Fruit fly (Drosophila melanogaster) whole organism, embryonic: ENCODE results near the gene CG13250.

Source experiments
- Atf-2 ChIP-seq: fragments of 200-800 bp; sonication (Bioruptor generic); optimal IDR thresholded peaks from 2 replicates; lab custom pipeline; 2016; ENCODE audit warnings: missing biosample characterization, missing genetic modification characterization
- CG11085 ChIP-seq: fragments of 200-800 bp; sonication (Bioruptor generic); IDR thresholded peaks from 2 replicates; pipeline ENCODE4 v1.3.6; 2022; ENCODE audit warnings: missing biosample characterization, missing genetic modification characterization
- CG11723 ChIP-seq: fragments of 200-800 bp; sonication (Bioruptor generic); optimal IDR thresholded peaks from 2 replicates; lab custom pipeline; 2017; ENCODE audit warnings: missing biosample characterization, mild to moderate bottlenecking, missing genetic modification characterization
- CG13296 ChIP-seq: fragments of 200-800 bp; sonication (Bioruptor generic); optimal IDR thresholded peaks from 3 replicates; lab custom pipeline; 2018; ENCODE audit warnings: missing biosample characterization, mild to moderate bottlenecking, missing genetic modification characterization
- CG13424 ChIP-seq: fragments of 200-800 bp; sonication (Bioruptor generic); optimal IDR thresholded peaks from 2 replicates; lab custom pipeline; 2019; ENCODE audit warnings: missing biosample characterization, mild to moderate bottlenecking, missing genetic modification characterization, moderate library complexity
- CG17359 ChIP-seq: fragments of 200-800 bp; sonication (Bioruptor generic); optimal IDR thresholded peaks from 3 replicates; lab custom pipeline; 2018; ENCODE audit warnings: missing biosample characterization, mild to moderate bottlenecking, missing genetic modification characterization, moderate library complexity
- CG17829 ChIP-seq: fragments of 200-800 bp; optimal IDR thresholded peaks from 2 replicates; lab custom pipeline; 2019; ENCODE audit warnings: missing biosample characterization, mild to moderate bottlenecking, missing genetic modification characterization, moderate library complexity
- CG2129 ChIP-seq: fragments of 200-800 bp; sonication (Bioruptor generic); IDR thresholded peaks from 2 replicates; pipeline ENCODE4 v1.3.6; 2022; ENCODE audit warnings: missing biosample characterization, missing genetic modification characterization; ENCODE audit not compliant: partially characterized antibody
- CG2678 ChIP-seq: fragments of 200-800 bp; sonication (Bioruptor generic); optimal IDR thresholded peaks from 3 replicates; lab custom pipeline; 2019; ENCODE audit warnings: missing biosample characterization, mild to moderate bottlenecking, missing genetic modification characterization, moderate library complexity
- CG2712 ChIP-seq: fragments of 200-800 bp; optimal IDR thresholded peaks from 3 replicates; lab custom pipeline; 2019; ENCODE audit warnings: missing biosample characterization, mild to moderate bottlenecking, missing genetic modification characterization, moderate library complexity
- CG30403 ChIP-seq: fragments of 200-800 bp; sonication (Bioruptor generic); optimal IDR thresholded peaks from 3 replicates; lab custom pipeline; 2016; ENCODE audit warnings: missing biosample characterization, missing genetic modification characterization
- CG5180 ChIP-seq: fragments of 200-800 bp; sonication (Bioruptor generic); optimal IDR thresholded peaks from 3 replicates; lab custom pipeline; 2017; ENCODE audit warnings: missing biosample characterization, missing genetic modification characterization, mild to moderate bottlenecking, moderate library complexity, missing genetic modification reagents
- CG6689 ChIP-seq: fragments of 200-800 bp; sonication (Bioruptor generic); IDR thresholded peaks from 2 replicates; pipeline ENCODE4 v1.3.6; 2022; ENCODE audit warnings: missing biosample characterization, missing genetic modification characterization
- CG6791 ChIP-seq: fragments of 200-800 bp; sonication (Bioruptor generic); IDR thresholded peaks from 3 replicates; pipeline ENCODE4 v1.3.6; 2022; ENCODE audit warnings: missing biosample characterization, missing genetic modification characterization; ENCODE audit not compliant: partially characterized antibody
- CG7556 ChIP-seq: fragments of 200-800 bp; sonication (Bioruptor generic); optimal IDR thresholded peaks from 2 replicates; lab custom pipeline; 2017; ENCODE audit warnings: missing biosample characterization, mild to moderate bottlenecking, missing genetic modification characterization
- CG8924 ChIP-seq: fragments of 200-800 bp; optimal IDR thresholded peaks from 3 replicates; lab custom pipeline; 2019; ENCODE audit warnings: missing biosample characterization, mild to moderate bottlenecking, missing genetic modification characterization, moderate library complexity
- CG9727 ChIP-seq: fragments of 200-800 bp; sonication (Bioruptor generic); optimal IDR thresholded peaks from 3 replicates; lab custom pipeline; 2017; ENCODE audit warnings: missing biosample characterization, mild to moderate bottlenecking, missing genetic modification characterization
- CG9932 ChIP-seq: fragments of 200-800 bp; sonication (Bioruptor generic); IDR thresholded peaks from 2 replicates; pipeline ENCODE4 v1.3.6; 2022; ENCODE audit warnings: missing biosample characterization, missing genetic modification characterization
- Camta ChIP-seq: fragments of 200-800 bp; sonication (Bioruptor generic); optimal IDR thresholded peaks from 2 replicates; lab custom pipeline; 2016; ENCODE audit warnings: missing biosample characterization, missing genetic modification characterization
- Chrac-16 ChIP-seq: fragments of 200-800 bp; sonication (Bioruptor generic); optimal IDR thresholded peaks from 3 replicates; lab custom pipeline; 2016; ENCODE audit warnings: missing biosample characterization, missing genetic modification characterization
- D ChIP-seq, 2 experiments: fragments of 200-800 bp in 1 of 2; fragments of >200 bp in 1 of 2; sonication (Bioruptor generic) in 1 of 2; optimal IDR thresholded peaks; 2 replicates in 1 of 2; 3 replicates in 1 of 2; lab custom pipeline; 2017; ENCODE audit warnings: mild to moderate bottlenecking in 1 of 2, missing biosample characterization in 1 of 2, missing genetic modification characterization in 1 of 2, missing genetic modification reagents in 1 of 2
- Dp ChIP-seq: fragments of 200-800 bp; sonication (Bioruptor generic); optimal IDR thresholded peaks from 2 replicates; lab custom pipeline; 2018; ENCODE audit warnings: missing biosample characterization, mild to moderate bottlenecking, missing genetic modification characterization, moderate library complexity
- Hand ChIP-seq: fragments of 200-800 bp; sonication (Bioruptor generic); optimal IDR thresholded peaks from 2 replicates; lab custom pipeline; 2017; ENCODE audit warnings: mild to moderate bottlenecking, missing biosample characterization, missing genetic modification reagents, missing genetic modification characterization
- Med ChIP-seq: fragments of 200-800 bp; sonication (Bioruptor generic); peaks from one replicate; lab custom pipeline; 2016; ENCODE audit warnings: missing biosample characterization, missing genetic modification characterization, mild to moderate bottlenecking, inconsistent platforms, moderate library complexity
- Meics ChIP-seq: fragments of 200-800 bp; sonication (Bioruptor generic); optimal IDR thresholded peaks from 2 replicates; lab custom pipeline; 2017; ENCODE audit warnings: missing biosample characterization, mild to moderate bottlenecking, missing genetic modification characterization
- Oli ChIP-seq: fragments of 200-800 bp; sonication (Bioruptor generic); optimal IDR thresholded peaks from 2 replicates; lab custom pipeline; 2018; ENCODE audit warnings: missing biosample characterization, mild to moderate bottlenecking, missing genetic modification characterization, moderate library complexity
- Rfx ChIP-seq: fragments of 200-800 bp; sonication (Bioruptor generic); IDR thresholded peaks from 2 replicates; pipeline ENCODE4 v1.3.6; 2022; ENCODE audit warnings: missing biosample characterization, missing genetic modification characterization
- Sry-β ChIP-seq: fragments of 200-800 bp; sonication (Bioruptor generic); optimal IDR thresholded peaks from 2 replicates; lab custom pipeline; 2018; ENCODE audit warnings: missing biosample characterization, mild to moderate bottlenecking, missing genetic modification characterization, moderate library complexity
- Xbp1 ChIP-seq: fragments of 200-800 bp; sonication (Bioruptor generic); optimal IDR thresholded peaks from 3 replicates; lab custom pipeline; 2016; ENCODE audit warnings: missing biosample characterization, mild to moderate bottlenecking, missing genetic modification characterization
- aop ChIP-seq: fragments of 200-800 bp; sonication (Bioruptor generic); IDR thresholded peaks from 2 replicates; pipeline ENCODE4 v1.3.6; 2022; ENCODE audit warnings: missing biosample characterization, missing genetic modification characterization
- ash1 ChIP-seq: fragments of 200-800 bp; sonication (Bioruptor generic); optimal IDR thresholded peaks from 2 replicates; lab custom pipeline; 2018; ENCODE audit warnings: missing biosample characterization, mild to moderate bottlenecking, missing genetic modification characterization
- bsh ChIP-seq, 2 experiments: fragments of 200-800 bp; sonication (Bioruptor generic); optimal IDR thresholded peaks; 2 replicates each; lab custom pipeline; 2017 to 2018; ENCODE audit warnings: mild to moderate bottlenecking in 2 of 2, missing biosample characterization in 2 of 2, missing genetic modification characterization in 2 of 2, moderate library complexity in 1 of 2
- crc ChIP-seq: fragments of 200-800 bp; sonication (Bioruptor generic); optimal IDR thresholded peaks from 2 replicates; lab custom pipeline; 2016; ENCODE audit warnings: missing biosample characterization, missing genetic modification characterization
- dan ChIP-seq: fragments of 200-800 bp; sonication (Bioruptor generic); IDR thresholded peaks from 2 replicates; pipeline ENCODE4 v1.3.6; 2022; ENCODE audit warnings: missing biosample characterization, missing genetic modification characterization
- dmrt99B ChIP-seq: fragments of 200-800 bp; sonication (Bioruptor generic); optimal IDR thresholded peaks from 2 replicates; lab custom pipeline; 2018; ENCODE audit warnings: missing biosample characterization, mild to moderate bottlenecking, missing genetic modification characterization, moderate library complexity
- esg ChIP-seq: fragments of 200-800 bp; sonication (Bioruptor generic); conservative IDR thresholded peaks from 2 replicates; pipeline ENCODE4 v1.3.6; 2022; ENCODE audit warnings: missing biosample characterization, missing genetic modification characterization
- gsb-n ChIP-seq: fragments of 200-800 bp; sonication (Bioruptor generic); optimal IDR thresholded peaks from 3 replicates; lab custom pipeline; 2018; ENCODE audit warnings: missing biosample characterization, mild to moderate bottlenecking, missing genetic modification characterization
- lab ChIP-seq: fragments of 200-800 bp; sonication (Bioruptor generic); optimal IDR thresholded peaks from 3 replicates; lab custom pipeline; 2017; ENCODE audit warnings: missing biosample characterization, missing genetic modification characterization, mild to moderate bottlenecking, moderate library complexity, missing genetic modification reagents
- lmd ChIP-seq: fragments of 200-800 bp; sonication (Bioruptor generic); IDR thresholded peaks from 2 replicates; pipeline ENCODE4 v1.3.6; 2022; ENCODE audit warnings: missing biosample characterization, missing genetic modification characterization
- luna ChIP-seq: fragments of 200-800 bp; sonication (Bioruptor generic); optimal IDR thresholded peaks from 2 replicates; lab custom pipeline; 2016; ENCODE audit warnings: missing biosample characterization, missing genetic modification characterization
- mam ChIP-seq: fragments of 200-800 bp; sonication (Bioruptor generic); optimal IDR thresholded peaks from 3 replicates; lab custom pipeline; 2016; ENCODE audit warnings: missing biosample characterization, missing genetic modification characterization
- nmo ChIP-seq: fragments of 200-800 bp; sonication (Bioruptor generic); optimal IDR thresholded peaks from 2 replicates; lab custom pipeline; 2018; ENCODE audit warnings: missing biosample characterization, mild to moderate bottlenecking, missing genetic modification characterization, moderate library complexity
- odd ChIP-seq: fragments of 200-800 bp; sonication (Bioruptor generic); optimal IDR thresholded peaks from 2 replicates; lab custom pipeline; 2017; ENCODE audit warnings: missing biosample characterization, mild to moderate bottlenecking, missing genetic modification characterization
- phol ChIP-seq: fragments of 200-800 bp; sonication (Bioruptor generic); optimal IDR thresholded peaks from 3 replicates; lab custom pipeline; 2018; ENCODE audit warnings: missing biosample characterization, mild to moderate bottlenecking, missing genetic modification characterization, moderate library complexity
- repo ChIP-seq: fragments of 200-800 bp; sonication (Bioruptor generic); optimal IDR thresholded peaks from 2 replicates; lab custom pipeline; 2016; ENCODE audit warnings: missing biosample characterization, missing genetic modification characterization
- row ChIP-seq: fragments of 200-800 bp; sonication (Bioruptor generic); IDR thresholded peaks from 3 replicates; pipeline ENCODE4 v1.3.6; 2022; ENCODE audit warnings: missing biosample characterization, missing genetic modification characterization
- stwl ChIP-seq: fragments of 200-800 bp; sonication (Bioruptor generic); optimal IDR thresholded peaks from 3 replicates; lab custom pipeline; 2018; ENCODE audit warnings: missing biosample characterization, mild to moderate bottlenecking, missing genetic modification characterization, moderate library complexity
- trem ChIP-seq: fragments of 200-800 bp; optimal IDR thresholded peaks from 3 replicates; lab custom pipeline; 2019; ENCODE audit warnings: missing biosample characterization, mild to moderate bottlenecking, missing genetic modification characterization, moderate library complexity
- vfl ChIP-seq: fragments of 200-800 bp; sonication (Bioruptor generic); optimal IDR thresholded peaks from 2 replicates; lab custom pipeline; 2016; ENCODE audit warnings: missing biosample characterization, missing genetic modification characterization

CG13250 gene

DNA sequence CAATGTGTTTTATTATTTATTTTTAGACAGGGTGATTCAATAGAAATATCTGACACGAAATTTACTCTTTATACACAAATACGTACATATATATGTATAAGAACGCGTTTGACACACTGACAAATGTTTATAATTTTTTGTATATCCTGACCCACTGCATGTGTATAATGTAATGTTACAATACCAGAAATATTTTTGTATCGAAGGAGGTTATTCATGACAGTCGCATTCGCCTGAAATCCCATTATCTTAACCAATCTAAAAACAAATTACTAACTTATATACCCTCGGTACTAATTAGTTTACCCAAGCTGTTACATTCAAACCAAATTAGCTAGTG lies 39.3 kb upstream of the CG13250 start (continued):
- TF ChIP-seq CG6689: 0 out of 2 replicates have a peak, but pooled peaks have one; percentile 24
- TF ChIP-seq nmo (GFP tag; lab: Kevin White, UChicago): peak; percentile 10
- TF ChIP-seq stwl (tag; lab: Kevin White, UChicago): peak; percentile 12
- TF ChIP-seq lmd (GFP tag; lab: Robert Waterston, UW): peak; percentile 14; the same call in 1 of the 2 replicates
- no peak for TF ChIP-seq Sry-β
- TF ChIP-seq CG9727: peak; percentile 34
- peak; percentile 63 for TF ChIP-seq CG2678
- peak; percentile 5 for TF ChIP-seq Oli
- TF ChIP-seq bsh (GFP tag; optimal IDR thresholded peaks at IDR 0.05; lab: Kevin White, UChicago): no peak
- no peak for TF ChIP-seq CG6791
- TF ChIP-seq Chrac-16 (GFP tag; lab: Kevin White, UChicago): no peak
- peak; percentile 11 for TF ChIP-seq crc (GFP tag; lab: Kevin White, UChicago)
- peak; percentile 21 for TF ChIP-seq phol (tag; lab: Kevin White, UChicago)
- TF ChIP-seq vfl (GFP tag; lab: Kevin White, UChicago): no peak
- TF ChIP-seq CG17829 (tag; lab: Kevin White, UChicago): peak; percentile 16
- TF ChIP-seq repo (GFP tag; lab: Kevin White, UChicago): no peak
- peak; percentile 9 for TF ChIP-seq Xbp1
- no peak for TF ChIP-seq CG11723 (GFP tag; lab: Kevin White, UChicago)
- peak; percentile 22 for TF ChIP-seq Camta (GFP tag; lab: Kevin White, UChicago)
- TF ChIP-seq CG9932 (GFP tag; lab: Robert Waterston, UW): peak; percentile 8; the same call in 1 of the 2 replicates
- peak; percentile 48 for TF ChIP-seq Meics (GFP tag; lab: Kevin White, UChicago)
- TF ChIP-seq Hand: peak; percentile 21
- no peak for TF ChIP-seq CG5180 (GFP tag; lab: Kevin White, UChicago)
- TF ChIP-seq dan (GFP tag; lab: Robert Waterston, UW): no peak
- no peak for TF ChIP-seq Dp (GFP tag; lab: Kevin White, UChicago)
- TF ChIP-seq CG13296: peak; percentile 6
- TF ChIP-seq Atf-2: no peak
- TF ChIP-seq CG11085: peak; percentile 18; the same call in 1 of the 2 replicates
- TF ChIP-seq D (optimal IDR thresholded peaks at IDR 0.05; lab: Kevin White, UChicago): no peak
- TF ChIP-seq D (GFP tag; optimal IDR thresholded peaks at IDR 0.05; lab: Kevin White, UChicago): no peak
- TF ChIP-seq dmrt99B (tag; lab: Kevin White, UChicago): peak; percentile 54
- peak; percentile 64 for TF ChIP-seq Med (GFP tag; lab: Kevin White, UChicago)
- TF ChIP-seq CG30403 (GFP tag; lab: Kevin White, UChicago): peak; percentile 29
- no peak for TF ChIP-seq aop
- peak; percentile 32 for TF ChIP-seq CG2712 (tag; lab: Kevin White, UChicago)
- no peak for TF ChIP-seq CG2129 (GFP tag; lab: Robert Waterston, UW)
- peak; percentile 30 for TF ChIP-seq CG8924 (tag; lab: Kevin White, UChicago)
- TF ChIP-seq CG17359: peak; percentile 3
- peak; percentile 3 for TF ChIP-seq CG13424 (tag; lab: Kevin White, UChicago)
- peak; percentile 64 for TF ChIP-seq lab
- peak; percentile 13 for TF ChIP-seq odd (GFP tag; lab: Kevin White, UChicago)
- TF ChIP-seq row: peak; percentile 46
- TF ChIP-seq trem (tag; lab: Kevin White, UChicago): peak; percentile 6
- no peak for TF ChIP-seq mam
- TF ChIP-seq ash1 (GFP tag; lab: Kevin White, UChicago): no peak
- no peak for TF ChIP-seq luna (GFP tag; lab: Kevin White, UChicago)
- TF ChIP-seq esg (GFP tag; lab: Robert Waterston, UW): peak; percentile 23; the same call in 1 of the 2 replicates
- peak; percentile 28; the same call in 1 of the 2 replicates for TF ChIP-seq Rfx (GFP tag; lab: Robert Waterston, UW)
- TF ChIP-seq CG7556 (GFP tag; lab: Kevin White, UChicago): peak; percentile 7
- peak; percentile 30 for TF ChIP-seq gsb-n (tag; lab: Kevin White, UChicago)
